Worm (Caenorhabditis elegans): ENCODE measurements around the gene C17H12.6.

C17H12.6 gene

DNA sequence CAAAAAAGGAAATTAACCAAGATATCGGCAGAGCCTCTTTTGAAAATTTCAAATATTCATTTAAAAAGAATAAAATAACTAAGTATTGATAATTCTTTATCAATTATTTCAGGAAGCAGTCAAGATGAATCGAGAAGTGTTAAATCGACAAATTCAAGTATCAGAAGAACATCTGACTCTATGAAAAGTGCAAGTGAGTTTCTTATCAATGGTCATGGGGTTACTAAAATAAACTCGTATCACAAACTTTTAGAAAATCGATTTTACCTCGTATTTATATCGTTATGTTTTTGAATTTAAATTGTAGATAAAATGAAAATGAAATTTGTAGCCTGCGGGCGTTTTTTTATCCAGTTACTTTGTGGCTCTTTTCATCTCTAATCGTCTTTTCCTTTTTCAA, 50.8 kb downstream of the C17H12.6 start:
- no peak for TF ChIP-seq nhr-12 (tag; optimal IDR thresholded peaks at IDR 0.05)
- no peak for TF ChIP-seq nhr-76 (tag; optimal IDR thresholded peaks at IDR 0.05)
- TF ChIP-seq sptf-1 (tag; optimal IDR thresholded peaks at IDR 0.05): no peak
- TF ChIP-seq lsy-2 (tag; optimal IDR thresholded peaks at IDR 0.05): no peak
- no peak for TF ChIP-seq mep-1 (tag; optimal IDR thresholded peaks at IDR 0.05)
- TF ChIP-seq nhr-28 (tag; optimal IDR thresholded peaks at IDR 0.05): no peak
- no peak for TF ChIP-seq unc-62 (GFP tag; optimal IDR thresholded peaks at IDR 0.05)
- TF ChIP-seq cnd-1 (tag; optimal IDR thresholded peaks at IDR 0.05): no peak
- no peak for TF ChIP-seq pha-4 (tag; optimal IDR thresholded peaks at IDR 0.05)
- no peak for TF ChIP-seq bed-3 (GFP tag; optimal IDR thresholded peaks at IDR 0.05)
- no peak for TF ChIP-seq hlh-1 (tag; optimal IDR thresholded peaks at IDR 0.05)
- no peak for TF ChIP-seq sem-2 (GFP tag; optimal IDR thresholded peaks at IDR 0.05)
- TF ChIP-seq mls-2 (tag; optimal IDR thresholded peaks at IDR 0.05): no peak
- TF ChIP-seq flh-1 (GFP tag; optimal IDR thresholded peaks at IDR 0.05): no peak
- no peak for TF ChIP-seq drap-1 (GFP tag; optimal IDR thresholded peaks at IDR 0.05)
- no peak for TF ChIP-seq nhr-237 (tag; optimal IDR thresholded peaks at IDR 0.05)
- no peak for TF ChIP-seq ham-2 (GFP tag; optimal IDR thresholded peaks at IDR 0.05)
- no peak for TF ChIP-seq ceh-39 (tag; optimal IDR thresholded peaks at IDR 0.05)
- no peak for TF ChIP-seq nhr-2 (tag; optimal IDR thresholded peaks at IDR 0.05)

All from whole organism, mixed stage, embryonic.